Worm (Caenorhabditis elegans) whole organism, midembryonic: ENCODE results near the gene Y52E8A.1.

Experiments used
- T22C8.4 ChIP-seq: fragments of 200-800 bp; sonication (Bioruptor generic); IDR thresholded peaks from 2 replicates; pipeline ENCODE4 v1.3.6; 2022; ENCODE audit warnings: missing genetic modification characterization, missing compliant biosample characterization
- cog-1 ChIP-seq: sonication (generic microtip); optimal IDR thresholded peaks from 2 replicates; lab custom pipeline; 2016; ENCODE audit warnings: missing genetic modification characterization, missing compliant biosample characterization
- flt-1 ChIP-seq: fragments of 200-800 bp; sonication (Bioruptor generic); IDR thresholded peaks from 2 replicates; pipeline ENCODE4 v1.3.6; 2022; ENCODE audit warnings: missing genetic modification characterization, missing compliant biosample characterization
- klf-2 ChIP-seq: fragments of 200-800 bp; sonication (Bioruptor generic); conservative IDR thresholded peaks from 2 replicates; pipeline ENCODE4 v1.3.6; 2022; ENCODE audit warnings: missing genetic modification reagents, missing genetic modification characterization, missing compliant biosample characterization
- ztf-23 ChIP-seq: fragments of 200-800 bp; sonication (Bioruptor generic); IDR thresholded peaks from 2 replicates; pipeline ENCODE4 v1.3.6; 2022; ENCODE audit warnings: missing genetic modification reagents, missing genetic modification characterization, missing compliant biosample characterization
- ztf-29 ChIP-seq: fragments of 200-800 bp; sonication (Bioruptor generic); IDR thresholded peaks from 2 replicates; pipeline ENCODE4 v1.3.6; 2022; ENCODE audit warnings: missing genetic modification reagents, missing genetic modification characterization, missing compliant biosample characterization

DNA sequence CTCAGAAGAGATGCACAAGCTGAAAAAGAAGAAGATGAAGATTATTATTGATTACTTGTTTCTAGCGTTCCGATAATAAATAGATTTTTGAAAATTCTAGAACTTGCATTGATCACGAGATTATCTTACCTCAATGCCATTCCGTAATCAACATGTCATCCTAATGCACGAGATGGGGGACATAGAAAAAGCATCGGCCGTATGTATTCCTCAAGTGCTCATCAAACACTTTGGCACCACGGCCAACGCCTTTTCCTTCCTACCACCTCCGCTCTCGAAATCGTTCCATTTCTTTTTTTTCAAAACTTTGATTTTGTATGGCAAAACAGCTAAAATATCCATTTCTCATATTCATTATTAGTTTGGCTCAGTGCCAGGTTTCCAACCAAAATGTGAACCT is 36.9 kb downstream of the Y52E8A.1 start, which contains the start of gene lat-2:
- TF ChIP-seq flt-1 (GFP tag; lab: Robert Waterston, UW), result no peak
- no peak for TF ChIP-seq ztf-29
- TF ChIP-seq T22C8.4, result no peak
- TF ChIP-seq cog-1 (tag; lab: Kevin White, UChicago), result no peak
- TF ChIP-seq klf-2 (GFP tag; lab: Robert Waterston, UW), result no peak
- no peak for TF ChIP-seq ztf-23 (GFP tag; lab: Robert Waterston, UW)
